Worm (Caenorhabditis elegans): ENCODE results near the gene octr-1.

ce11 chrX:5611155-5611554 is at the start of gene octr-1:
- TF ChIP-seq ama-1 (optimal IDR thresholded peaks at IDR 0.05) (no peak), hnd-1 (tag; optimal IDR thresholded peaks at IDR 0.05) (no peak), B0310.2 (tag; optimal IDR thresholded peaks at IDR 0.05) (no peak)
